Worm (Caenorhabditis elegans) whole organism, L3 larva: ENCODE measurements around the gene Y43D4A.1.

Experiments used
- R02D3.7 ChIP-seq: fragments of 150-350 bp; optimal IDR thresholded peaks from 2 replicates; lab custom pipeline; 2014; ENCODE audit warnings: missing biosample characterization, missing genetic modification characterization
- ZK546.5 ChIP-seq: sonication (generic microtip); optimal IDR thresholded peaks from 2 replicates; lab custom pipeline; 2017; ENCODE audit warnings: missing biosample characterization, missing genetic modification characterization
- ama-1 ChIP-seq: fragments of 150-350 bp; optimal IDR thresholded peaks from 2 replicates; lab custom pipeline; 2018
- ceh-16 ChIP-seq: sonication (generic microtip); optimal IDR thresholded peaks from 2 replicates; lab custom pipeline; 2017; ENCODE audit warnings: missing biosample characterization, missing genetic modification characterization
- ceh-28 ChIP-seq: fragments of 150-350 bp; optimal IDR thresholded peaks from 2 replicates; lab custom pipeline; 2014; ENCODE audit warnings: missing biosample characterization, missing genetic modification reagents, missing genetic modification characterization
- ceh-82 ChIP-seq: fragments of 150-350 bp; optimal IDR thresholded peaks from 2 replicates; lab custom pipeline; 2014; ENCODE audit warnings: missing biosample characterization, missing genetic modification characterization
- ceh-9 ChIP-seq: sonication (generic microtip); optimal IDR thresholded peaks from 2 replicates; lab custom pipeline; 2018; ENCODE audit warnings: missing biosample characterization, missing genetic modification characterization
- egl-27 ChIP-seq: sonication (generic microtip); optimal IDR thresholded peaks from 4 replicates; lab custom pipeline; 2017; ENCODE audit warnings: missing biosample characterization, missing genetic modification reagents, missing genetic modification characterization
- egl-5 ChIP-seq: fragments of 150-350 bp; optimal IDR thresholded peaks from 2 replicates; lab custom pipeline; 2017; ENCODE audit warnings: missing biosample characterization, missing genetic modification reagents, missing genetic modification characterization, inconsistent platforms
- elt-1 ChIP-seq: fragments of 150-350 bp; optimal IDR thresholded peaks from 2 replicates; lab custom pipeline; 2014; ENCODE audit warnings: missing biosample characterization, missing genetic modification characterization
- elt-2 ChIP-seq: sonication (generic microtip); optimal IDR thresholded peaks from 2 replicates; lab custom pipeline; 2016; ENCODE audit warnings: missing genetic modification reagents, mild to moderate bottlenecking, missing genetic modification characterization, missing compliant biosample characterization
- elt-3 ChIP-seq, 3 experiments: fragments of 150-350 bp in 1 of 3; sonication (generic microtip) in 2 of 3; optimal IDR thresholded peaks; 2 replicates in 2 of 3; 4 replicates in 1 of 3; lab custom pipeline; 2014 to 2017; ENCODE audit warnings: missing biosample characterization in 3 of 3, missing genetic modification characterization in 3 of 3
- eor-1 ChIP-seq, 2 experiments: fragments of 150-350 bp; optimal IDR thresholded peaks; 2 replicates each; lab custom pipeline; 2014 to 2018; ENCODE audit warnings: missing biosample characterization in 2 of 2, missing genetic modification characterization in 2 of 2
- fkh-10 ChIP-seq: sonication (generic microtip); optimal IDR thresholded peaks from 2 replicates; lab custom pipeline; 2017; ENCODE audit warnings: missing biosample characterization, missing genetic modification reagents, missing genetic modification characterization
- fkh-2 ChIP-seq: fragments of 150-350 bp; optimal IDR thresholded peaks from 2 replicates; lab custom pipeline; 2014; ENCODE audit warnings: missing biosample characterization, missing genetic modification reagents, missing genetic modification characterization
- fos-1 ChIP-seq: fragments of 150-350 bp; optimal IDR thresholded peaks from 2 replicates; lab custom pipeline; 2014; ENCODE audit warnings: missing biosample characterization, missing genetic modification characterization
- hmg-11 ChIP-seq: sonication (generic microtip); optimal IDR thresholded peaks from 2 replicates; lab custom pipeline; 2016; ENCODE audit warnings: missing genetic modification characterization, missing compliant biosample characterization
- jun-1 ChIP-seq: fragments of 150-350 bp; optimal IDR thresholded peaks from 2 replicates; lab custom pipeline; 2014; ENCODE audit warnings: missing biosample characterization, missing genetic modification reagents, missing genetic modification characterization
- lin-15B ChIP-seq: fragments of 150-350 bp; optimal IDR thresholded peaks from 2 replicates; lab custom pipeline; 2014; ENCODE audit warnings: missing biosample characterization, missing genetic modification characterization
- lin-39 ChIP-seq: fragments of 150-350 bp; optimal IDR thresholded peaks from 2 replicates; lab custom pipeline; 2018; ENCODE audit warnings: missing biosample characterization, missing genetic modification reagents, missing genetic modification characterization
- mdl-1 ChIP-seq: fragments of 150-350 bp; optimal IDR thresholded peaks from 2 replicates; lab custom pipeline; 2014; ENCODE audit warnings: missing biosample characterization, missing genetic modification characterization
- mml-1 ChIP-seq: fragments of 150-350 bp; sonication (generic microtip); optimal IDR thresholded peaks from 3 replicates; lab custom pipeline; 2014; ENCODE audit warnings: missing biosample characterization, missing genetic modification characterization
- nfya-1 ChIP-seq: sonication (generic microtip); optimal IDR thresholded peaks from 2 replicates; lab custom pipeline; 2017; ENCODE audit warnings: missing genetic modification characterization, mild to moderate bottlenecking, missing compliant biosample characterization, antibody characterized with exemption, moderate library complexity; ENCODE audit not compliant: insufficient read depth
- nhr-11 ChIP-seq: fragments of 150-350 bp; optimal IDR thresholded peaks from 2 replicates; lab custom pipeline; 2014; ENCODE audit warnings: missing biosample characterization, missing genetic modification characterization
- nhr-12 ChIP-seq: fragments of 150-350 bp; optimal IDR thresholded peaks from 2 replicates; lab custom pipeline; 2014; ENCODE audit warnings: missing biosample characterization, missing genetic modification characterization
- nhr-237 ChIP-seq: fragments of 150-350 bp; optimal IDR thresholded peaks from 2 replicates; lab custom pipeline; 2014; ENCODE audit warnings: missing biosample characterization, missing genetic modification characterization
- nhr-25 ChIP-seq: sonication (generic microtip); optimal IDR thresholded peaks from 2 replicates; lab custom pipeline; 2017; ENCODE audit warnings: missing biosample characterization, missing genetic modification characterization
- nhr-28 ChIP-seq: fragments of 150-350 bp; optimal IDR thresholded peaks from 2 replicates; lab custom pipeline; 2014; ENCODE audit warnings: missing biosample characterization, missing genetic modification characterization
- nhr-43 ChIP-seq: sonication (generic microtip); optimal IDR thresholded peaks from 2 replicates; lab custom pipeline; 2016; ENCODE audit warnings: mild to moderate bottlenecking, missing genetic modification characterization, missing compliant biosample characterization; ENCODE audit not compliant: poor library complexity, severe bottlenecking
- nhr-67 ChIP-seq: fragments of 150-350 bp; optimal IDR thresholded peaks from 2 replicates; lab custom pipeline; 2014; ENCODE audit warnings: missing biosample characterization, missing genetic modification characterization
- nhr-77 ChIP-seq: fragments of 150-350 bp; optimal IDR thresholded peaks from 2 replicates; lab custom pipeline; 2014; ENCODE audit warnings: missing biosample characterization, missing genetic modification characterization
- pha-4 ChIP-seq: fragments of 150-350 bp; optimal IDR thresholded peaks from 2 replicates; lab custom pipeline; 2014; ENCODE audit warnings: missing biosample characterization, missing genetic modification reagents, missing genetic modification characterization
- pqm-1 ChIP-seq: fragments of 150-350 bp; optimal IDR thresholded peaks from 2 replicates; lab custom pipeline; 2017; ENCODE audit warnings: missing biosample characterization, missing genetic modification characterization, inconsistent platforms
- sea-2 ChIP-seq: fragments of 150-350 bp; sonication (generic microtip); optimal IDR thresholded peaks from 4 replicates; lab custom pipeline; 2014; ENCODE audit warnings: missing biosample characterization, missing genetic modification reagents, missing genetic modification characterization
- snpc-4 ChIP-seq: fragments of 150-350 bp; optimal IDR thresholded peaks from 2 replicates; lab custom pipeline; 2014; ENCODE audit warnings: missing biosample characterization, missing genetic modification characterization
- tbx-2 ChIP-seq: sonication (generic microtip); optimal IDR thresholded peaks from 2 replicates; lab custom pipeline; 2016; ENCODE audit warnings: mild to moderate bottlenecking, missing genetic modification characterization, missing compliant biosample characterization
- zag-1 ChIP-seq: fragments of 150-350 bp; optimal IDR thresholded peaks from 2 replicates; lab custom pipeline; 2014; ENCODE audit warnings: missing biosample characterization, missing genetic modification characterization
- ztf-4 ChIP-seq: fragments of 150-350 bp; optimal IDR thresholded peaks from 2 replicates; lab custom pipeline; 2014; ENCODE audit warnings: missing biosample characterization, missing genetic modification characterization

Y43D4A.1 gene

DNA sequence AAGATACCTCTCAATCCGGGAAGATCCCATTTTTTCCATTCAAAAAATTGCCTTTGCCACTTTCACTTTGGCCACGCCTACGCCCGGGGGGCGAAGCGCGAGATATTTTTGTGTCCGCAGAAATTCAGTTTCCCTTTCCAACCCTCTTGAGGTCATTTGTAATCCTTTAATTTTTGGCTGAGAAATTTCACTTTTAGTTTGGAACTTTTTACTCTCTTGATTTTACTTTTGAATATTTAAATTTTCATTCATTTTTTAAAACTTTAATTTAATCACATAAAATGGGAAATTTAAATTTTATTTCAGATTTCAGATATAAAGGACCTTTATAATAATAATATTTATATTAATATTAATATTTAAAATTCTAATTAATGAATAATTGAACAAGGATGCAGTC lies 31.8 kb downstream of the Y43D4A.1 start, which contains the start of gene Y43D4A.5:
TSS of gene Y43D4A.5 (plus strand) at position 301 of the 400 bp plus-strand sequence.
- TF ChIP-seq eor-1 (tag; optimal IDR thresholded peaks at IDR 0.05; lab: Kevin White, UChicago) (no peak), pha-4 (tag; lab: Kevin White, UChicago) (no peak), mml-1 (tag; lab: Kevin White, UChicago) (no peak), nhr-11 (tag; lab: Kevin White, UChicago) (no peak), ztf-4 (tag; lab: Kevin White, UChicago) (no peak), fos-1 (no peak), nhr-43 (tag; lab: Kevin White, UChicago) (no peak), lin-15B (tag; lab: Kevin White, UChicago) (no peak)
- TF ChIP-seq, all 47 proteins: peak for 0

DNA sequence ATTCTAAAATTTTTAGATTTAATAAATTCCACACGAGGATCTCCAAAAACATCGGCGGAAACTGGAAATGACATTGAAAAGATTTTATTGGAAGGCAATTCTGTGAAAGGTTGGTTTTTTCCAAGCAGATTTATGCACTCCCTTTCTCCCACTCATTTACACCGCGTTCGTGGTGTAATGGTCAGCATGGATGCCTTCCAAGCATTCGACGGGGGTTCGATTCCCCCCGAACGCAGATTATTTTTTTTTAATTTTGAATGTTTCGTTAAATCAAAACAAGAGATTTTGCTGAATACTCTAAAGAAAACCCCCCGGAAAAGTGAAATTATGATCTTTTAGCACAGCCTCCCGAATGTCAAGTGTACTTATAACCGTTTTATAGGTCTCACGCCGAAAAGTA lies 32.3 kb downstream of the Y43D4A.1 start:
- TF ChIP-seq hmg-11 (tag; lab: Kevin White, UChicago) (peak; percentile 82), ama-1 (lab: Kevin White, UChicago) (no peak), nhr-28 (no peak), lin-39 (tag; lab: Kevin White, UChicago) (peak; percentile 3), elt-3 (tag; optimal IDR thresholded peaks at IDR 0.05; lab: Kevin White, UChicago) (no peak), nhr-43 (tag; lab: Kevin White, UChicago) (peak; percentile 13), mml-1 (tag; lab: Kevin White, UChicago) (no peak), snpc-4 (tag; lab: Kevin White, UChicago) (peak; percentile 39), eor-1 (tag; optimal IDR thresholded peaks at IDR 0.05; lab: Kevin White, UChicago) (no peak), elt-2 (tag; lab: Kevin White, UChicago) (peak; percentile 30), tbx-2 (tag; lab: Kevin White, UChicago) (peak; percentile 7), nhr-11 (tag; lab: Kevin White, UChicago) (no peak), nhr-67 (tag; lab: Kevin White, UChicago) (no peak)

DNA sequence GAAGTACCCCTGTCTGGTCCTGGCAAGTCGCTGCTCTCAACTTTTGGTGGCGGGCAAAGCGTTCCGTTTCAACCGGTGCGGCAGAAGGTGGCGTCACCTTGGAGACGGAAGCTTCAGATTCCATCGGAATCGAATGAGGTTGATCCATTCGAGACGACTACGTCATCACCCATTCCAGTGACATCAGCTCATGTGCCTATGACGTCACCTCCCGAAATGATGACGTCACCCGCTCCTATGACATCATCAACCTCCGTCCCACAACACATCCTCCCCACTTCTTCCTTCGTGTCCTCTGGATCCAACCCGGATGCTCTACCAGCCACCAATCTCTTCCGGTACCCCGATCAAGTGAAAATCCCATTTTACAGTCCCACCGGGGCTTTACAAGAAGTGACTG lies 33.3 kb downstream of the Y43D4A.1 start:
- TF ChIP-seq nhr-77 (tag; lab: Kevin White, UChicago), result no peak
- no peak for TF ChIP-seq ceh-16
- no peak for TF ChIP-seq nhr-12
- no peak for TF ChIP-seq sea-2 (GFP tag; lab: Kevin White, UChicago)
- TF ChIP-seq nhr-43 (tag; lab: Kevin White, UChicago), result no peak
- no peak for TF ChIP-seq ZK546.5 (tag; lab: Kevin White, UChicago)
- no peak for TF ChIP-seq zag-1 (tag; lab: Kevin White, UChicago)
- no peak for TF ChIP-seq lin-39 (tag; lab: Kevin White, UChicago)

DNA sequence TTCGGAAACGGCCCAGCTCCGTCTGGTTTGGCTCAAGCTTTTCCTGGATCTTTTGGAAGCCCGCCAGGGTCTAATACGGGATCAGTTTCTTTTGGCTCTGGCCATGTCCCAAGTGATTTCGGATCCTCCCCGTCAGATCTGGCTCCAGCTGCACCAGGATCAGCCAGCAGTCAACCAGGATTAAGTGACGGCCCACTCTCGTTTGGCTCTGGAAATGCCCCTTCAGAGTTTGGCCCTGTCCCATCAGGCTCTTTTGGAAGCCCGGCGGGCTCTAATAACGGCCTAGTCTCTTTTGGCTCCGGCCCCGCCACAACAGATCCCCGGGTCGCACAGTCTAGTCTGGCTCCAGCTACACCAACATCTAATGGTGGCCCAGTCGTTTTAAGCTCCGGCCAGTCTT lies 34.1 kb downstream of the Y43D4A.1 start:
- no peak for TF ChIP-seq ceh-9 (tag; lab: Kevin White, UChicago)
- no peak for TF ChIP-seq elt-2 (tag; lab: Kevin White, UChicago)
- TF ChIP-seq nhr-12, result no peak
- TF ChIP-seq fkh-2 (tag; lab: Kevin White, UChicago), result no peak
- no peak for TF ChIP-seq nhr-43 (tag; lab: Kevin White, UChicago)
- no peak for TF ChIP-seq egl-27 (tag; lab: Kevin White, UChicago)
- TF ChIP-seq nhr-77 (tag; lab: Kevin White, UChicago), result no peak
- no peak for TF ChIP-seq sea-2 (GFP tag; lab: Kevin White, UChicago)
- no peak for TF ChIP-seq fkh-10 (GFP tag; lab: Kevin White, UChicago)
- no peak for TF ChIP-seq nhr-67 (tag; lab: Kevin White, UChicago)
- no peak for TF ChIP-seq hmg-11 (tag; lab: Kevin White, UChicago)
- TF ChIP-seq, all 47 proteins: peak for 0

DNA sequence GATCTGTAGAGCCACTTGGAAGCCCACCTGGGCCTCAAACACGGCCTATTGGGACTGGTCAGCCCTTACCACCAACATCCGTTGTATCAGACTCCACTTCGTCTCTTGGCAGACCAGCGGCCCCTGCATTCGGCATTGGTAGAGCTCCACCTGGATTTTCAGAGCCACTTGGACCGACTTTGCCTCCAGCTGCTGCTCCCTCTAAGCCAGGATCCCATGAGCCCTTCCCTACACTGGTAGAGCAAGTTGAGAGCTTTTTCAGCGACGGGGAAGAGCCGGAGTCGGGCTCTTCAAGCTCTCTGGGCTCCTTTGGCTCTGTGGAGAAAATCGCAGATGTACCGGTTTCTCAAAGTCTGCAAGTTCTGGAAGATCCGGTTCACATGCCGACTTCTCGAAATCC lies 35.0 kb downstream of the Y43D4A.1 start:
- TF ChIP-seq ceh-82 (tag; lab: Kevin White, UChicago), result no peak
- no peak for TF ChIP-seq hmg-11 (tag; lab: Kevin White, UChicago)
- no peak for TF ChIP-seq egl-5
- no peak for TF ChIP-seq snpc-4 (tag; lab: Kevin White, UChicago)
- TF ChIP-seq R02D3.7 (tag; lab: Kevin White, UChicago), result no peak
- TF ChIP-seq sea-2 (GFP tag; lab: Kevin White, UChicago), result no peak
- no peak for TF ChIP-seq nhr-25
- no peak for TF ChIP-seq elt-2 (tag; lab: Kevin White, UChicago)
- TF ChIP-seq jun-1 (tag; lab: Kevin White, UChicago), result no peak
- no peak for TF ChIP-seq pqm-1 (tag; lab: Kevin White, UChicago)
- TF ChIP-seq elt-3 (tag; optimal IDR thresholded peaks at IDR 0.05; lab: Kevin White, UChicago), result no peak
- no peak for TF ChIP-seq ceh-28 (tag; lab: Kevin White, UChicago)
- no peak for TF ChIP-seq nhr-67 (tag; lab: Kevin White, UChicago)
- TF ChIP-seq ZK546.5 (tag; lab: Kevin White, UChicago), result no peak
- no peak for TF ChIP-seq nhr-237 (tag; lab: Kevin White, UChicago)
- no peak for TF ChIP-seq nfya-1
- no peak for TF ChIP-seq elt-1
- TF ChIP-seq mdl-1 (tag; lab: Kevin White, UChicago), result no peak
